Fruit fly (Drosophila melanogaster) whole organism, wandering third instar larva: ENCODE measurements around the gene CG6168.
A peak's percentile ranks its signal among the peaks of the same experiment; 100 is the strongest.

ENCODE experiments used
- Abd-B ChIP-seq: fragments of >200 bp; optimal IDR thresholded peaks from 2 replicates; lab custom pipeline; 2017; ENCODE audit warnings: missing biosample characterization, missing genetic modification characterization
- CG32264 ChIP-seq: fragments of 200-800 bp; sonication (Bioruptor generic); optimal IDR thresholded peaks from 2 replicates; lab custom pipeline; 2016; ENCODE audit warnings: missing biosample characterization, missing genetic modification characterization
- CG9705 ChIP-seq: fragments of 200-800 bp; sonication (Bioruptor generic); optimal IDR thresholded peaks from 2 replicates; lab custom pipeline; 2018; ENCODE audit warnings: missing biosample characterization, mild to moderate bottlenecking, missing genetic modification characterization
- CrebA ChIP-seq: fragments of 200-800 bp; sonication (Bioruptor generic); optimal IDR thresholded peaks from 2 replicates; lab custom pipeline; 2016; ENCODE audit warnings: missing biosample characterization, mild to moderate bottlenecking, missing genetic modification characterization, borderline replicate concordance
- Dfd ChIP-seq: fragments of >200 bp; optimal IDR thresholded peaks from 2 replicates; lab custom pipeline; 2017; ENCODE audit warnings: missing biosample characterization, missing genetic modification characterization
- Dif ChIP-seq: fragments of 200-275, 200-300 bp; sonication (Bioruptor generic); optimal IDR thresholded peaks from 2 replicates; lab custom pipeline; 2018; ENCODE audit warnings: missing biosample characterization, missing genetic modification characterization; ENCODE audit not compliant: partially characterized antibody
- GATAd ChIP-seq: sonication (Bioruptor generic); optimal IDR thresholded peaks from 2 replicates; lab custom pipeline; 2016; ENCODE audit warnings: missing biosample characterization, missing genetic modification characterization
- HLH106 ChIP-seq: fragments of 200-800 bp; optimal IDR thresholded peaks from 3 replicates; lab custom pipeline; 2019; ENCODE audit warnings: missing biosample characterization, mild to moderate bottlenecking, missing genetic modification characterization, moderate library complexity
- Hnf4 ChIP-seq: fragments of 200-800 bp; sonication (Bioruptor generic); optimal IDR thresholded peaks from 2 replicates; lab custom pipeline; 2016; ENCODE audit warnings: missing biosample characterization, mild to moderate bottlenecking, missing genetic modification characterization
- Hr78 ChIP-seq: fragments of >200 bp; optimal IDR thresholded peaks from 2 replicates; lab custom pipeline; 2017; ENCODE audit warnings: missing biosample characterization, missing genetic modification characterization
- Hr83 ChIP-seq: fragments of 200-300 bp; sonication (Bioruptor generic); optimal IDR thresholded peaks from 2 replicates; lab custom pipeline; 2016; ENCODE audit warnings: missing biosample characterization, mild to moderate bottlenecking, missing genetic modification characterization, moderate library complexity; ENCODE audit not compliant: poor library complexity, severe bottlenecking
- Jra ChIP-seq: sonication (Bioruptor generic); optimal IDR thresholded peaks from 2 replicates; lab custom pipeline; 2016; ENCODE audit warnings: missing biosample characterization, missing genetic modification characterization
- Mio ChIP-seq: sonication (Bioruptor generic); optimal IDR thresholded peaks from 2 replicates; lab custom pipeline; 2016; ENCODE audit warnings: missing biosample characterization, missing genetic modification characterization
- Myc ChIP-seq: fragments of >200 bp; optimal IDR thresholded peaks from 2 replicates; lab custom pipeline; 2017
- N ChIP-seq: fragments of >200 bp; optimal IDR thresholded peaks from 2 replicates; lab custom pipeline; 2018; ENCODE audit warnings: missing biosample characterization, missing external identifiers, missing genetic modification characterization
- OdsH ChIP-seq: fragments of 200-800 bp; sonication (Bioruptor generic); optimal IDR thresholded peaks from 2 replicates; lab custom pipeline; 2016; ENCODE audit warnings: missing biosample characterization, mild to moderate bottlenecking, missing genetic modification characterization
- Rel ChIP-seq, 2 experiments: fragments of 200-800 bp; sonication (Bioruptor generic) in 1 of 2; optimal IDR thresholded peaks; 2 replicates in 1 of 2; 3 replicates in 1 of 2; lab custom pipeline; 2016 to 2019; ENCODE audit warnings: mild to moderate bottlenecking in 2 of 2, missing biosample characterization in 2 of 2, missing genetic modification characterization in 2 of 2, moderate library complexity in 1 of 2
- Sp1 ChIP-seq: fragments of 200-800 bp; sonication (Bioruptor generic); optimal IDR thresholded peaks from 3 replicates; lab custom pipeline; 2019; ENCODE audit warnings: missing biosample characterization, mild to moderate bottlenecking, missing genetic modification characterization, moderate library complexity
- Vsx2 ChIP-seq: fragments of 200-300, 225-300 bp; sonication (Bioruptor generic); optimal IDR thresholded peaks from 2 replicates; lab custom pipeline; 2018; ENCODE audit warnings: missing biosample characterization, missing genetic modification characterization; ENCODE audit not compliant: partially characterized antibody
- br ChIP-seq: fragments of 200-800 bp; sonication (Bioruptor generic); optimal IDR thresholded peaks from 2 replicates; lab custom pipeline; 2016; ENCODE audit warnings: missing biosample characterization, missing genetic modification characterization
- brk ChIP-seq: fragments of 200-800 bp; sonication (Bioruptor generic); optimal IDR thresholded peaks from 2 replicates; lab custom pipeline; 2016; ENCODE audit warnings: missing biosample characterization, mild to moderate bottlenecking, missing genetic modification characterization
- dl ChIP-seq, 2 experiments: fragments of 175-275, 200-275 bp in 1 of 2; fragments of 200-275 bp in 1 of 2; sonication (Bioruptor generic); optimal IDR thresholded peaks; lab custom pipeline; 2018; ENCODE audit warnings: mild to moderate bottlenecking in 2 of 2, missing biosample characterization in 2 of 2, missing genetic modification characterization in 2 of 2, moderate library complexity in 2 of 2; ENCODE audit not compliant: partially characterized antibody in 2 of 2, insufficient read depth in 1 of 2
- dmrt93B ChIP-seq: fragments of 200-800 bp; sonication (Bioruptor generic); optimal IDR thresholded peaks from 2 replicates; lab custom pipeline; 2018; ENCODE audit warnings: missing biosample characterization, mild to moderate bottlenecking, missing genetic modification characterization
- dsf ChIP-seq: sonication (Bioruptor generic); optimal IDR thresholded peaks from 2 replicates; lab custom pipeline; 2016; ENCODE audit warnings: missing biosample characterization, missing genetic modification characterization, borderline replicate concordance
- ey ChIP-seq: fragments of 200-800 bp; sonication (Bioruptor generic); optimal IDR thresholded peaks from 2 replicates; lab custom pipeline; 2016; ENCODE audit warnings: missing biosample characterization, missing genetic modification characterization
- foxo ChIP-seq, 2 experiments: fragments of 200-800 bp; sonication (Bioruptor generic); optimal IDR thresholded peaks; 2 replicates in 1 of 2; 3 replicates in 1 of 2; lab custom pipeline; 2016 to 2017; ENCODE audit warnings: missing biosample characterization in 2 of 2, missing genetic modification characterization in 2 of 2
- fru ChIP-seq: fragments of 200-800 bp; sonication (Bioruptor generic); optimal IDR thresholded peaks from 3 replicates; lab custom pipeline; 2016; ENCODE audit warnings: missing biosample characterization, mild to moderate bottlenecking, missing genetic modification characterization
- h ChIP-seq: fragments of 200-800 bp; sonication (Bioruptor generic); optimal IDR thresholded peaks from 3 replicates; lab custom pipeline; 2016; ENCODE audit warnings: missing biosample characterization, mild to moderate bottlenecking, missing genetic modification characterization
- jim ChIP-seq: fragments of 175-275, 200-325 bp; sonication (Bioruptor generic); optimal IDR thresholded peaks from 2 replicates; lab custom pipeline; 2016; ENCODE audit warnings: missing biosample characterization, mild to moderate bottlenecking, missing genetic modification characterization
- lola ChIP-seq: fragments of >200 bp; optimal IDR thresholded peaks from 2 replicates; lab custom pipeline; 2017; ENCODE audit warnings: missing biosample characterization, missing genetic modification characterization
- pan ChIP-seq: fragments of >200 bp; optimal IDR thresholded peaks from 2 replicates; lab custom pipeline; 2017
- psq ChIP-seq: fragments of 200-800 bp; sonication (Bioruptor generic); optimal IDR thresholded peaks from 3 replicates; lab custom pipeline; 2017; ENCODE audit warnings: missing biosample characterization, mild to moderate bottlenecking, missing genetic modification characterization, moderate library complexity
- rgr ChIP-seq: fragments of 200-800 bp; sonication (Bioruptor generic); optimal IDR thresholded peaks from 3 replicates; lab custom pipeline; 2016; ENCODE audit warnings: missing biosample characterization, mild to moderate bottlenecking, missing genetic modification characterization
- sage ChIP-seq: fragments of 200-800 bp; sonication (Bioruptor generic); optimal IDR thresholded peaks from 2 replicates; lab custom pipeline; 2016; ENCODE audit warnings: missing biosample characterization, mild to moderate bottlenecking, missing genetic modification characterization
- sv ChIP-seq: fragments of 200-800 bp; sonication (Bioruptor generic); optimal IDR thresholded peaks from 3 replicates; lab custom pipeline; 2016; ENCODE audit warnings: missing biosample characterization, missing genetic modification characterization
- tai ChIP-seq: sonication (Bioruptor generic); optimal IDR thresholded peaks from 2 replicates; lab custom pipeline; 2016; ENCODE audit warnings: missing biosample characterization, missing genetic modification characterization
- usp ChIP-seq: fragments of >200 bp; optimal IDR thresholded peaks from 2 replicates; lab custom pipeline; 2017; ENCODE audit warnings: missing biosample characterization, missing genetic modification characterization
- woc ChIP-seq: sonication (Bioruptor generic); optimal IDR thresholded peaks from 2 replicates; lab custom pipeline; 2016; ENCODE audit warnings: missing biosample characterization, mild to moderate bottlenecking, missing genetic modification characterization

The CG6168 gene

dm6 chr3L:11325671-11326306, 4.3 kb upstream of the CG6168 start:
- peak; percentile 61 for TF ChIP-seq Jra (GFP tag; lab: Kevin White, UChicago)
- peak; percentile 49 for TF ChIP-seq dsf (GFP tag; lab: Kevin White, UChicago)
- TF ChIP-seq fru (GFP tag; lab: Kevin White, UChicago) = peak; percentile 91
- peak; percentile 83 to 89 for TF ChIP-seq foxo (GFP tag; optimal IDR thresholded peaks at IDR 0.05; lab: Kevin White, UChicago)
- TF ChIP-seq N (GFP tag; lab: Kevin White, UChicago) = no peak
- peak; percentile 82 for TF ChIP-seq woc (GFP tag; lab: Kevin White, UChicago)
- TF ChIP-seq Hnf4 (GFP tag; lab: Kevin White, UChicago) = peak; percentile 85
- TF ChIP-seq Vsx2 (GFP tag; lab: Kevin White, UChicago) = no peak
- peak; percentile 82 for TF ChIP-seq tai (GFP tag; lab: Kevin White, UChicago)
- peak; percentile 39 for TF ChIP-seq CrebA (GFP tag; lab: Kevin White, UChicago)
- TF ChIP-seq Hr78 (GFP tag; lab: Kevin White, UChicago) = no peak
- peak; percentile 76 for TF ChIP-seq sv (GFP tag; lab: Kevin White, UChicago)
- TF ChIP-seq Rel (GFP tag; optimal IDR thresholded peaks at IDR 0.05; lab: Kevin White, UChicago) = peak; percentile 75
- TF ChIP-seq Rel (tag; optimal IDR thresholded peaks at IDR 0.05; lab: Kevin White, UChicago) = peak; percentile 30
- peak; percentile 17 for TF ChIP-seq Mio (GFP tag; lab: Kevin White, UChicago)
- TF ChIP-seq GATAd (GFP tag; lab: Kevin White, UChicago) = peak; percentile 20
- TF ChIP-seq Hr83 = peak; percentile 75
- TF ChIP-seq Dif (GFP tag; lab: Kevin White, UChicago) = no peak
- peak; percentile 88 for TF ChIP-seq psq
- TF ChIP-seq CG32264 (GFP tag; lab: Kevin White, UChicago) = peak; percentile 75
- TF ChIP-seq br (GFP tag; lab: Kevin White, UChicago) = peak; percentile 89
- no peak for TF ChIP-seq usp (GFP tag; lab: Kevin White, UChicago)
- peak; percentile 78 for TF ChIP-seq dmrt93B (GFP tag; lab: Kevin White, UChicago)
- TF ChIP-seq ey = peak; percentile 93
- TF ChIP-seq Sp1 (GFP tag; lab: Kevin White, UChicago) = peak; percentile 90
- no peak for TF ChIP-seq Abd-B
- no peak for TF ChIP-seq dl (GFP tag; optimal IDR thresholded peaks at IDR 0.05; lab: Kevin White, UChicago; ENCODE audit: insufficient read depth in 1 of 2, partially characterized antibody in 2 of 2)
- peak; percentile 92 for TF ChIP-seq rgr (GFP tag; lab: Kevin White, UChicago)
- TF ChIP-seq brk = peak; percentile 85
- TF ChIP-seq HLH106 (tag; lab: Kevin White, UChicago) = peak; percentile 83
- no peak for TF ChIP-seq pan (lab: Kevin White, UChicago)
- TF ChIP-seq sage (GFP tag; lab: Kevin White, UChicago) = peak; percentile 89
- TF ChIP-seq Myc = no peak
- TF ChIP-seq OdsH (GFP tag; lab: Kevin White, UChicago) = peak; percentile 89
- peak; percentile 22 for TF ChIP-seq CG9705 (GFP tag; lab: Kevin White, UChicago)
- TF ChIP-seq h (GFP tag; lab: Kevin White, UChicago) = peak; percentile 93
- no peak for TF ChIP-seq lola (GFP tag; lab: Kevin White, UChicago)
- peak; percentile 2 for TF ChIP-seq jim (GFP tag; lab: Kevin White, UChicago)
- TF ChIP-seq Dfd (GFP tag; lab: Kevin White, UChicago) = no peak

- TF ChIP-seq lola (GFP tag; lab: Kevin White, UChicago) = no peak
- TF ChIP-seq h (GFP tag; lab: Kevin White, UChicago) = no peak
- no peak for TF ChIP-seq dsf (GFP tag; lab: Kevin White, UChicago)
- TF ChIP-seq HLH106 (tag; lab: Kevin White, UChicago) = no peak
- TF ChIP-seq dmrt93B (GFP tag; lab: Kevin White, UChicago) = no peak
- TF ChIP-seq fru (GFP tag; lab: Kevin White, UChicago) = peak; percentile 58
- TF ChIP-seq Dfd (GFP tag; lab: Kevin White, UChicago) = no peak
- TF ChIP-seq ey = no peak
- TF ChIP-seq jim (GFP tag; lab: Kevin White, UChicago) = no peak
- no peak for TF ChIP-seq sv (GFP tag; lab: Kevin White, UChicago)
- no peak for TF ChIP-seq CG9705 (GFP tag; lab: Kevin White, UChicago)
- TF ChIP-seq Sp1 (GFP tag; lab: Kevin White, UChicago) = peak; percentile 51
- TF ChIP-seq CrebA (GFP tag; lab: Kevin White, UChicago) = peak; percentile 88
- no peak for TF ChIP-seq dl (GFP tag; optimal IDR thresholded peaks at IDR 0.05; lab: Kevin White, UChicago; ENCODE audit: insufficient read depth in 1 of 2, partially characterized antibody in 2 of 2)
- TF ChIP-seq foxo (GFP tag; optimal IDR thresholded peaks at IDR 0.05; lab: Kevin White, UChicago) = peak in 1 of 2 experiments; percentile 54
- no peak for TF ChIP-seq brk
- no peak for TF ChIP-seq Myc
- no peak for TF ChIP-seq Dif (GFP tag; lab: Kevin White, UChicago)
- no peak for TF ChIP-seq usp (GFP tag; lab: Kevin White, UChicago)
- TF ChIP-seq Abd-B = no peak
- no peak for TF ChIP-seq Hnf4 (GFP tag; lab: Kevin White, UChicago)
- TF ChIP-seq OdsH (GFP tag; lab: Kevin White, UChicago) = no peak
- peak; percentile 74 for TF ChIP-seq Rel (GFP tag; optimal IDR thresholded peaks at IDR 0.05; lab: Kevin White, UChicago)
- peak; percentile 8 for TF ChIP-seq Rel (tag; optimal IDR thresholded peaks at IDR 0.05; lab: Kevin White, UChicago)
- peak; percentile 28 for TF ChIP-seq psq
- TF ChIP-seq woc (GFP tag; lab: Kevin White, UChicago) = no peak
- no peak for TF ChIP-seq pan (lab: Kevin White, UChicago)
- TF ChIP-seq CG32264 (GFP tag; lab: Kevin White, UChicago) = peak; percentile 11
- TF ChIP-seq Mio (GFP tag; lab: Kevin White, UChicago) = no peak
- peak; percentile 13 for TF ChIP-seq Jra (GFP tag; lab: Kevin White, UChicago)
- TF ChIP-seq tai (GFP tag; lab: Kevin White, UChicago) = no peak
- no peak for TF ChIP-seq Hr78 (GFP tag; lab: Kevin White, UChicago)
- no peak for TF ChIP-seq rgr (GFP tag; lab: Kevin White, UChicago)
- TF ChIP-seq sage (GFP tag; lab: Kevin White, UChicago) = peak; percentile 55
- peak; percentile 11 for TF ChIP-seq br (GFP tag; lab: Kevin White, UChicago)
- no peak for TF ChIP-seq Vsx2 (GFP tag; lab: Kevin White, UChicago)
- TF ChIP-seq N (GFP tag; lab: Kevin White, UChicago) = no peak
- no peak for TF ChIP-seq Hr83
- no peak for TF ChIP-seq GATAd (GFP tag; lab: Kevin White, UChicago)
Measured at dm6 chr3L:11324549-11325015, 3.1 kb upstream of the CG6168 start.
